Fruit fly (Drosophila melanogaster) whole organism, prepupa: Measurements from ENCODE around the gene CG5346.

Source experiments
- CG10631 ChIP-seq: fragments of 200-800 bp; sonication (Bioruptor generic); optimal IDR thresholded peaks from 2 replicates; lab custom pipeline; 2016; ENCODE audit warnings: missing biosample characterization, missing genetic modification characterization
- CG10669 ChIP-seq: fragments of 200-800 bp; sonication (Bioruptor generic); optimal IDR thresholded peaks from 3 replicates; lab custom pipeline; 2018; ENCODE audit warnings: missing biosample characterization, mild to moderate bottlenecking, missing genetic modification characterization, moderate library complexity
- CG11294 ChIP-seq: fragments of 200-800 bp; sonication (Bioruptor generic); IDR thresholded peaks from 2 replicates; pipeline ENCODE4 v1.3.6; 2022; ENCODE audit warnings: missing biosample characterization, missing genetic modification characterization
- CG11762 ChIP-seq: fragments of 200-800 bp; sonication (Bioruptor generic); optimal IDR thresholded peaks from 3 replicates; lab custom pipeline; 2016; ENCODE audit warnings: missing biosample characterization, missing genetic modification characterization; ENCODE audit not compliant: insufficient read depth
- CG11902 ChIP-seq: fragments of 200-800 bp; sonication (Bioruptor generic); optimal IDR thresholded peaks from 3 replicates; lab custom pipeline; 2016; ENCODE audit warnings: missing biosample characterization, missing genetic modification characterization
- CG15336 ChIP-seq: fragments of 200-800 bp; sonication (Bioruptor generic); IDR thresholded peaks from 2 replicates; pipeline ENCODE4 v1.3.6; 2022; ENCODE audit warnings: missing biosample characterization, missing genetic modification characterization
- CG1621 ChIP-seq: fragments of 200-800 bp; sonication (Bioruptor generic); optimal IDR thresholded peaks from 3 replicates; lab custom pipeline; 2018; ENCODE audit warnings: missing biosample characterization, mild to moderate bottlenecking, missing genetic modification characterization
- CG16779 ChIP-seq: fragments of 200-800 bp; sonication (Bioruptor generic); optimal IDR thresholded peaks from 3 replicates; lab custom pipeline; 2017; ENCODE audit warnings: missing biosample characterization, mild to moderate bottlenecking, missing genetic modification characterization
- CG3032 ChIP-seq: fragments of 200-800 bp; optimal IDR thresholded peaks from 2 replicates; lab custom pipeline; 2019; ENCODE audit warnings: missing biosample characterization, mild to moderate bottlenecking, missing genetic modification characterization, moderate library complexity
- CG31627 ChIP-seq: fragments of 200-800 bp; sonication (Bioruptor generic); optimal IDR thresholded peaks from 3 replicates; lab custom pipeline; 2016; ENCODE audit warnings: missing biosample characterization, missing genetic modification characterization
- CG32006 ChIP-seq: fragments of 200-800 bp; sonication (Bioruptor generic); optimal IDR thresholded peaks from 3 replicates; lab custom pipeline; 2017; ENCODE audit warnings: missing biosample characterization, mild to moderate bottlenecking, missing genetic modification characterization
- CG3919 ChIP-seq: fragments of 200-800 bp; sonication (Bioruptor generic); optimal IDR thresholded peaks from 3 replicates; lab custom pipeline; 2016; ENCODE audit warnings: missing biosample characterization, missing genetic modification characterization
- CG4318 ChIP-seq: fragments of 200-800 bp; sonication (Bioruptor generic); optimal IDR thresholded peaks from 3 replicates; lab custom pipeline; 2017; ENCODE audit warnings: missing biosample characterization, mild to moderate bottlenecking, missing genetic modification characterization
- CG6163 ChIP-seq: fragments of 200-800 bp; sonication (Bioruptor generic); IDR thresholded peaks from 3 replicates; pipeline ENCODE4 v1.3.6; 2022; ENCODE audit warnings: missing biosample characterization, missing genetic modification characterization
- CG6808 ChIP-seq: fragments of 200-800 bp; sonication (Bioruptor generic); optimal IDR thresholded peaks from 3 replicates; lab custom pipeline; 2017; ENCODE audit warnings: missing biosample characterization, missing genetic modification characterization, mild to moderate bottlenecking, moderate library complexity, missing genetic modification reagents
- CG6854 ChIP-seq: fragments of 200-800 bp; sonication (Bioruptor generic); optimal IDR thresholded peaks from 2 replicates; lab custom pipeline; 2017; ENCODE audit warnings: missing biosample characterization, mild to moderate bottlenecking, missing genetic modification characterization
- CG7368 ChIP-seq: fragments of 200-800 bp; sonication (Bioruptor generic); optimal IDR thresholded peaks from 3 replicates; lab custom pipeline; 2016; ENCODE audit warnings: missing biosample characterization, missing genetic modification characterization
- CG8119 ChIP-seq: fragments of 200-800 bp; sonication (Bioruptor generic); IDR thresholded peaks from 3 replicates; pipeline ENCODE4 v1.3.6; 2022; ENCODE audit warnings: missing biosample characterization, missing genetic modification characterization
- CG8319 ChIP-seq: fragments of 200-800 bp; sonication (Bioruptor generic); optimal IDR thresholded peaks from 3 replicates; lab custom pipeline; 2016; ENCODE audit warnings: missing biosample characterization, missing genetic modification characterization
- CG8632 ChIP-seq: fragments of 200-800 bp; sonication (Bioruptor generic); optimal IDR thresholded peaks from 3 replicates; lab custom pipeline; 2016; ENCODE audit warnings: missing biosample characterization, missing genetic modification characterization
- CG9139 ChIP-seq: fragments of 200-800 bp; sonication (Bioruptor generic); optimal IDR thresholded peaks from 3 replicates; lab custom pipeline; 2017; ENCODE audit warnings: missing biosample characterization, mild to moderate bottlenecking, missing genetic modification characterization
- Eip75B ChIP-seq: fragments of 200-800 bp; sonication (Bioruptor generic); optimal IDR thresholded peaks from 3 replicates; lab custom pipeline; 2016; ENCODE audit warnings: missing biosample characterization, missing genetic modification characterization
- Eip93F ChIP-seq: fragments of 200-800 bp; sonication (Bioruptor generic); optimal IDR thresholded peaks from 2 replicates; lab custom pipeline; 2016; ENCODE audit warnings: missing biosample characterization, mild to moderate bottlenecking, missing genetic modification characterization
- Ets21C ChIP-seq: fragments of 200-800 bp; sonication (Bioruptor generic); optimal IDR thresholded peaks from 3 replicates; lab custom pipeline; 2016; ENCODE audit warnings: missing biosample characterization, missing genetic modification characterization
- Ets96B ChIP-seq: fragments of 200-800 bp; optimal IDR thresholded peaks from 2 replicates; lab custom pipeline; 2019; ENCODE audit warnings: missing biosample characterization, mild to moderate bottlenecking, missing genetic modification characterization, moderate library complexity
- Gug ChIP-seq: fragments of 200-800 bp; sonication (Bioruptor generic); IDR thresholded peaks from 2 replicates; pipeline ENCODE4 v1.3.6; 2022; ENCODE audit warnings: missing biosample characterization, missing genetic modification characterization
- Hr38 ChIP-seq: sonication (Bioruptor generic); optimal IDR thresholded peaks from 2 replicates; lab custom pipeline; 2016; ENCODE audit warnings: missing biosample characterization, missing genetic modification characterization
- Hr4 ChIP-seq: fragments of 200-800 bp; sonication (Bioruptor generic); optimal IDR thresholded peaks from 3 replicates; lab custom pipeline; 2016; ENCODE audit warnings: missing biosample characterization, missing genetic modification characterization
- OdsH ChIP-seq: fragments of 200-800 bp; sonication (Bioruptor generic); optimal IDR thresholded peaks from 3 replicates; lab custom pipeline; 2016; ENCODE audit warnings: missing biosample characterization, missing genetic modification characterization
- Smox ChIP-seq: fragments of 200-800 bp; sonication (Bioruptor generic); optimal IDR thresholded peaks from 3 replicates; lab custom pipeline; 2016; ENCODE audit warnings: missing biosample characterization, missing genetic modification characterization
- Sox102F ChIP-seq: fragments of 200-800 bp; sonication (Bioruptor generic); optimal IDR thresholded peaks from 2 replicates; lab custom pipeline; 2016; ENCODE audit warnings: missing biosample characterization, mild to moderate bottlenecking, missing genetic modification characterization
- Sox14 ChIP-seq: fragments of 200-800 bp; sonication (Bioruptor generic); optimal IDR thresholded peaks from 3 replicates; lab custom pipeline; 2016; ENCODE audit warnings: missing biosample characterization, missing genetic modification characterization
- Sox15 ChIP-seq: fragments of 200-800 bp; sonication (Bioruptor generic); optimal IDR thresholded peaks from 3 replicates; lab custom pipeline; 2016; ENCODE audit warnings: missing biosample characterization, missing genetic modification characterization
- achi ChIP-seq: fragments of 200-800 bp; sonication (Bioruptor generic); optimal IDR thresholded peaks from 3 replicates; lab custom pipeline; 2016; ENCODE audit warnings: missing biosample characterization, missing genetic modification characterization
- acj6 ChIP-seq: fragments of 200-800 bp; sonication (Bioruptor generic); optimal IDR thresholded peaks from 3 replicates; lab custom pipeline; 2016; ENCODE audit warnings: missing biosample characterization, missing genetic modification characterization
- cyc ChIP-seq: fragments of 200-800 bp; sonication (Bioruptor generic); optimal IDR thresholded peaks from 3 replicates; lab custom pipeline; 2016; ENCODE audit warnings: missing biosample characterization, missing genetic modification characterization
- dac ChIP-seq: fragments of 200-800 bp; sonication (Bioruptor generic); optimal IDR thresholded peaks from 2 replicates; lab custom pipeline; 2017; ENCODE audit warnings: missing biosample characterization, mild to moderate bottlenecking, missing genetic modification characterization
- eg ChIP-seq: fragments of 200-800 bp; sonication (Bioruptor generic); IDR thresholded peaks from 3 replicates; pipeline ENCODE4 v1.3.6; 2022; ENCODE audit warnings: missing biosample characterization, missing genetic modification characterization
- esn ChIP-seq: fragments of 200-800 bp; sonication (Bioruptor generic); optimal IDR thresholded peaks from 2 replicates; lab custom pipeline; 2016; ENCODE audit warnings: missing biosample characterization, mild to moderate bottlenecking, missing genetic modification characterization, moderate library complexity
- fd59A ChIP-seq: fragments of 200-800 bp; sonication (Bioruptor generic); optimal IDR thresholded peaks from 2 replicates; lab custom pipeline; 2017; ENCODE audit warnings: missing biosample characterization, mild to moderate bottlenecking, missing genetic modification characterization, missing genetic modification reagents
- fd85E ChIP-seq: fragments of 200-800 bp; sonication (Bioruptor generic); optimal IDR thresholded peaks from 3 replicates; lab custom pipeline; 2016; ENCODE audit warnings: missing biosample characterization, missing genetic modification characterization
- fkh ChIP-seq: fragments of 200-800 bp; sonication (Bioruptor generic); optimal IDR thresholded peaks from 3 replicates; lab custom pipeline; 2017; ENCODE audit warnings: missing biosample characterization, mild to moderate bottlenecking, missing genetic modification characterization, moderate library complexity
- lz ChIP-seq: fragments of 200-800 bp; sonication (Bioruptor generic); optimal IDR thresholded peaks from 3 replicates; lab custom pipeline; 2016; ENCODE audit warnings: missing biosample characterization, missing genetic modification characterization
- net ChIP-seq: fragments of 200-800 bp; sonication (Bioruptor generic); optimal IDR thresholded peaks from 3 replicates; lab custom pipeline; 2016; ENCODE audit warnings: missing biosample characterization, missing genetic modification characterization
- pdm3 ChIP-seq: fragments of 200-800 bp; sonication (Bioruptor generic); optimal IDR thresholded peaks from 3 replicates; lab custom pipeline; 2016; ENCODE audit warnings: missing biosample characterization, missing genetic modification characterization
- spab ChIP-seq: fragments of 200-800 bp; sonication (Bioruptor generic); optimal IDR thresholded peaks from 2 replicates; lab custom pipeline; 2017; ENCODE audit warnings: missing biosample characterization, mild to moderate bottlenecking, missing genetic modification characterization, missing genetic modification reagents
- ss ChIP-seq, 2 experiments: fragments of 200-800 bp; sonication (Bioruptor generic); optimal IDR thresholded peaks; 2 replicates in 1 of 2; 3 replicates in 1 of 2; lab custom pipeline; 2017 to 2018; ENCODE audit warnings: mild to moderate bottlenecking in 2 of 2, missing biosample characterization in 2 of 2, missing genetic modification characterization in 2 of 2, moderate library complexity in 1 of 2
- svp ChIP-seq: fragments of 200-800 bp; sonication (Bioruptor generic); peaks from one replicate; lab custom pipeline; 2016; ENCODE audit warnings: missing biosample characterization, missing genetic modification characterization
- topi ChIP-seq: fragments of 200-800 bp; sonication (Bioruptor generic); optimal IDR thresholded peaks from 3 replicates; lab custom pipeline; 2016; ENCODE audit warnings: missing biosample characterization, missing genetic modification characterization
- vri ChIP-seq: fragments of 200-800 bp; sonication (Bioruptor generic); optimal IDR thresholded peaks from 3 replicates; lab custom pipeline; 2016; ENCODE audit warnings: missing biosample characterization, mild to moderate bottlenecking, missing genetic modification characterization

The CG5346 gene

dm6 chr3R:22536504-22537423 is 8.3 kb upstream of the CG5346 start:
- peak; percentile 3 for TF ChIP-seq fd85E (GFP tag; lab: Kevin White, UChicago)
- peak; percentile 51 for TF ChIP-seq esn (GFP tag; lab: Kevin White, UChicago)
- peak; percentile 79 for TF ChIP-seq CG10669
- TF ChIP-seq net (GFP tag; lab: Kevin White, UChicago): peak; percentile 46
- no peak for TF ChIP-seq fkh
- TF ChIP-seq CG4318 (GFP tag; lab: Kevin White, UChicago): no peak
- peak; percentile 77 for TF ChIP-seq CG1621 (tag; lab: Kevin White, UChicago)
- TF ChIP-seq pdm3 (GFP tag; lab: Kevin White, UChicago): peak; percentile 71
- peak; percentile 71 to 73 for TF ChIP-seq ss (GFP tag; optimal IDR thresholded peaks at IDR 0.05; lab: Kevin White, UChicago)
- TF ChIP-seq CG8319: peak; percentile 44
- peak; percentile 47 for TF ChIP-seq CG9139 (GFP tag; lab: Kevin White, UChicago)
- TF ChIP-seq CG11294 (GFP tag; lab: Robert Waterston, UW): no peak
- TF ChIP-seq cyc (GFP tag; lab: Kevin White, UChicago): peak; percentile 49
- TF ChIP-seq Hr38 (GFP tag; lab: Kevin White, UChicago): no peak
- TF ChIP-seq spab (GFP tag; lab: Kevin White, UChicago): peak; percentile 80
- no peak for TF ChIP-seq CG8119
- peak; percentile 32 for TF ChIP-seq CG16779 (tag; lab: Kevin White, UChicago)
- TF ChIP-seq CG10631 (GFP tag; lab: Kevin White, UChicago): peak; percentile 77
- TF ChIP-seq lz: peak; percentile 32
- peak; percentile 73 for TF ChIP-seq fd59A (GFP tag; lab: Kevin White, UChicago)
- peak; percentile 79 for TF ChIP-seq CG3919 (GFP tag; lab: Kevin White, UChicago)
- no peak for TF ChIP-seq CG32006 (GFP tag; lab: Kevin White, UChicago)
- no peak for TF ChIP-seq Eip93F
- TF ChIP-seq CG6163 (GFP tag; lab: Robert Waterston, UW): peak; percentile 82
- peak; percentile 83 for TF ChIP-seq svp (GFP tag; lab: Kevin White, UChicago)
- TF ChIP-seq Smox: no peak
- TF ChIP-seq CG3032 (tag; lab: Kevin White, UChicago): peak; percentile 82
- TF ChIP-seq CG8632 (GFP tag; lab: Kevin White, UChicago): peak; percentile 74
- peak; percentile 28 for TF ChIP-seq Sox102F (GFP tag; lab: Kevin White, UChicago)
- peak; percentile 82 for TF ChIP-seq Eip75B
- TF ChIP-seq Sox15 (GFP tag; lab: Kevin White, UChicago): peak; percentile 57
- TF ChIP-seq vri: peak; percentile 8
- TF ChIP-seq Ets21C (GFP tag; lab: Kevin White, UChicago): no peak
- peak; percentile 71 for TF ChIP-seq achi (GFP tag; lab: Kevin White, UChicago)
- TF ChIP-seq eg (GFP tag; lab: Robert Waterston, UW): no peak
- TF ChIP-seq dac: no peak
- TF ChIP-seq CG6808 (GFP tag; lab: Kevin White, UChicago): peak; percentile 80
- peak; percentile 65 for TF ChIP-seq acj6 (GFP tag; lab: Kevin White, UChicago)
- TF ChIP-seq CG11762 (GFP tag; lab: Kevin White, UChicago): peak; percentile 58
- peak; percentile 66 for TF ChIP-seq OdsH (GFP tag; lab: Kevin White, UChicago)
- TF ChIP-seq Ets96B: peak; percentile 85
- peak; percentile 50 for TF ChIP-seq topi (GFP tag; lab: Kevin White, UChicago)
- TF ChIP-seq CG15336 (GFP tag; lab: Robert Waterston, UW): no peak
- no peak for TF ChIP-seq Gug
- TF ChIP-seq CG11902 (GFP tag; lab: Kevin White, UChicago): peak; percentile 54
- TF ChIP-seq CG6854 (GFP tag; lab: Kevin White, UChicago): no peak
- TF ChIP-seq Hr4 (GFP tag; lab: Kevin White, UChicago): peak; percentile 18
- peak; percentile 61 for TF ChIP-seq Sox14 (GFP tag; lab: Kevin White, UChicago)
- peak; percentile 28 for TF ChIP-seq CG31627
- TF ChIP-seq CG7368 (GFP tag; lab: Kevin White, UChicago): peak; percentile 74
